Fruit fly (Drosophila melanogaster): ENCODE results near the gene CG5890.
A peak's percentile ranks its signal among the peaks of the same experiment; 100 is the strongest.

Gene CG5890

dm6 chr3R:25893272-25893671 is 37.3 kb downstream of the CG5890 start, which contains the start of gene CG5913 (continued):
- TF ChIP-seq CG17829 (tag; optimal IDR thresholded peaks at IDR 0.05) (no peak), CoRest (tag; optimal IDR thresholded peaks at IDR 0.05) (no peak), pzg (GFP tag; optimal IDR thresholded peaks at IDR 0.05) (peak; percentile 84), Taf1 (GFP tag; IDR thresholded peaks at IDR 0.05) (no peak), CG2678 (tag; optimal IDR thresholded peaks at IDR 0.05) (no peak), CG9932 (GFP tag; IDR thresholded peaks at IDR 0.05) (no peak), her (GFP tag; optimal IDR thresholded peaks at IDR 0.05) (no peak), CG33213 (GFP tag; optimal IDR thresholded peaks at IDR 0.05) (no peak), peb (GFP tag; IDR thresholded peaks at IDR 0.05) (no peak), bcd (GFP tag; optimal IDR thresholded peaks at IDR 0.05) (no peak), prd (optimal IDR thresholded peaks at IDR 0.05) (no peak), prd (GFP tag; IDR thresholded peaks at IDR 0.05) (no peak), Vsx1 (GFP tag; optimal IDR thresholded peaks at IDR 0.05) (no peak), bbx (GFP tag; IDR thresholded peaks at IDR 0.05; ENCODE audit: partially characterized antibody) (peak; percentile 49; the same call in 1 of the 2 replicates), CHES-1-like (GFP tag; optimal IDR thresholded peaks at IDR 0.05) (no peak), pros (GFP tag; optimal IDR thresholded peaks at IDR 0.05) (no peak), Dp (GFP tag; optimal IDR thresholded peaks at IDR 0.05) (peak; percentile 57), CG6791 (GFP tag; IDR thresholded peaks at IDR 0.05; ENCODE audit: partially characterized antibody) (0 out of 3 replicates have a peak, but pooled peaks have one; percentile 25), Hmr (GFP tag; optimal IDR thresholded peaks at IDR 0.05) (peak; percentile 45), sens-2 (GFP tag; IDR thresholded peaks at IDR 0.05) (no peak), corto (GFP tag; optimal IDR thresholded peaks at IDR 0.05) (no peak), rib (GFP tag; IDR thresholded peaks at IDR 0.05) (no peak), gfzf (GFP tag; optimal IDR thresholded peaks at IDR 0.05) (peak; percentile 85), Scr (GFP tag; IDR thresholded peaks at IDR 0.05; ENCODE audit: partially characterized antibody) (no peak), nom (GFP tag; optimal IDR thresholded peaks at IDR 0.05) (no peak), CG4360 (GFP tag; IDR thresholded peaks at IDR 0.05) (no peak), dimm (GFP tag; IDR thresholded peaks at IDR 0.05) (no peak), unpg (GFP tag; optimal IDR thresholded peaks at IDR 0.05) (no peak), CG10274 (GFP tag; optimal IDR thresholded peaks at IDR 0.05) (no peak), fd102C (GFP tag; optimal IDR thresholded peaks at IDR 0.05) (no peak), gem (tag; optimal IDR thresholded peaks at IDR 0.05) (no peak), CG9215 (GFP tag; IDR thresholded peaks at IDR 0.05) (no peak), HLHmδ (GFP tag; optimal IDR thresholded peaks at IDR 0.05) (no peak), dmrt11E (tag; optimal IDR thresholded peaks at IDR 0.05) (no peak), chinmo (GFP tag; IDR thresholded peaks at IDR 0.05; ENCODE audit: partially characterized antibody) (no peak), Doc3 (GFP tag; IDR thresholded peaks at IDR 0.05; ENCODE audit: partially characterized antibody) (no peak), Opbp (GFP tag; IDR thresholded peaks at IDR 0.05; ENCODE audit: partially characterized antibody) (0 out of 3 replicates have a peak, but pooled peaks have one; percentile 19), CG12769 (tag; optimal IDR thresholded peaks at IDR 0.05) (no peak), B-H2 (GFP tag; optimal IDR thresholded peaks at IDR 0.05) (no peak), CG8478 (optimal IDR thresholded peaks at IDR 0.05) (no peak), CG11247 (GFP tag; IDR thresholded peaks at IDR 0.05) (no peak), CG18764 (GFP tag; optimal IDR thresholded peaks at IDR 0.05) (no peak), insv (GFP tag; optimal IDR thresholded peaks at IDR 0.05) (no peak), wdn (GFP tag; IDR thresholded peaks at IDR 0.05) (no peak), kni (GFP tag; optimal IDR thresholded peaks at IDR 0.05) (no peak), CTCF (GFP tag; optimal IDR thresholded peaks at IDR 0.05) (peak; percentile 55), gcm2 (GFP tag; optimal IDR thresholded peaks at IDR 0.05) (no peak), twi (tag; optimal IDR thresholded peaks at IDR 0.05) (no peak), CG8765 (GFP tag; IDR thresholded peaks at IDR 0.05) (no peak), CG1792 (GFP tag; optimal IDR thresholded peaks at IDR 0.05) (no peak), Atf3 (GFP tag; optimal IDR thresholded peaks at IDR 0.05) (no peak), yki (optimal IDR thresholded peaks at IDR 0.05) (no peak)
